Worm (Caenorhabditis elegans): ENCODE data around the gene Y69A2AL.2.

- no peak for TF ChIP-seq hmbx-1 (tag; optimal IDR thresholded peaks at IDR 0.05)
- no peak for TF ChIP-seq sea-1 (GFP tag; conservative IDR thresholded peaks at IDR 0.05)
- no peak for TF ChIP-seq tbx-37 (GFP tag; conservative IDR thresholded peaks at IDR 0.05)
These were observed 20.7 kb upstream of the Y69A2AL.2 start for ce11 chrIV:2461396-2461795.
